Worm (Caenorhabditis elegans) whole organism, late embryonic: ENCODE results near the gene tag-131.

Source experiments
- ama-1 ChIP-seq: fragments of 150-350 bp; optimal IDR thresholded peaks from 2 replicates; lab custom pipeline; 2014
- nfya-1 ChIP-seq: sonication (generic microtip); optimal IDR thresholded peaks from 2 replicates; lab custom pipeline; 2017; ENCODE audit warnings: missing genetic modification characterization, mild to moderate bottlenecking, missing compliant biosample characterization, antibody characterized with exemption, moderate library complexity
- odd-2 ChIP-seq: sonication (generic microtip); optimal IDR thresholded peaks from 2 replicates; lab custom pipeline; 2017; ENCODE audit warnings: antibody characterized with exemption, mild to moderate bottlenecking, missing genetic modification characterization, missing compliant biosample characterization

DNA sequence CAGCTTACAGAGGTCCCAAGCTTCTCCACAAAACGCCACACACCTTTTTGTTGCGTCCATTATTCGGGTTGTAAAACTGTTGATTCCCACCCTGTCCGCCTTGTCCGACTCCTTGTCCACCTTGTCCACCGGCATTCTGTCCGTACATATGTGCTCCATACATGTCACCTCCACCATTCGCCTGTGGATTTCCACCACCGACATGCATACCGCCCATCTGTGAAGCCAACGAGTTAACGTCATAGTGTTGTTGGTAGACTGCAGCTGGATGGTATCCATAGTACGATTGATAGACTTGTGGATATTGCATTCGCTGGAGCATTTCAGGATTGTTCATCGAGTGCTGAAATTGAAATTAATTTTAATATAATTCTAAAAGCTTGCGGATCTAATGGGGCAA is 39.7 kb upstream of the tag-131 start:
- TF ChIP-seq ama-1 (no peak), odd-2 (tag; lab: Kevin White, UChicago) (no peak), nfya-1 (tag; lab: Kevin White, UChicago) (no peak)
